Worm (Caenorhabditis elegans): ENCODE results near the gene W02B12.16.

DNA sequence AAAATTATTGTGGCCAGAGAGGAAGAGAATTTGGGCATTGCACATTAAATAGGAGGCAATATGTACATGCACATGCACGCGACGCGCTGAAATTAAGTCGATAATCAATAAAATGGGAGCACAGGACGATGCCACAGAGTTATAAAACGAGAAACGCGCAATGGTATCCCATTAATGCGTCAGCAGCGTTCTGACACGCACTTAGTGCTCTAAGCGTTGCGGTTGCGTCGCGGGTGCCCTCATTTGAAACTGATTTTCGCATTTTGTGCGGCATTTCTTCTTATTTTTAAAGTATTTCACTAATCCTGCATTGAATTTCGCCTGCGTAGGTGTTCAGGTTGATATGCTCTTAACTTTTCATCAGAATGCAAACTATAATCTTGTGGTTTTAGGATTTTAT lies 23.3 kb downstream of the W02B12.16 start, which contains the start of gene rsp-1:
- TF ChIP-seq flt-1 (GFP tag; IDR thresholded peaks at IDR 0.05) (no peak), ama-1 (optimal IDR thresholded peaks at IDR 0.05) (no peak), ceh-36 (tag; optimal IDR thresholded peaks at IDR 0.05) (peak; percentile 62), aly-1 (tag; optimal IDR thresholded peaks at IDR 0.05) (peak; percentile 73), hnd-1 (tag; optimal IDR thresholded peaks at IDR 0.05) (no peak), ceh-13 (GFP tag; optimal IDR thresholded peaks at IDR 0.05) (no peak), hmbx-1 (tag; optimal IDR thresholded peaks at IDR 0.05) (no peak)
